Worm (Caenorhabditis elegans): ENCODE results near the gene dhhc-13.

dhhc-13 gene

ce11 chrIV:5896341-5896740 is 20.8 kb upstream of the dhhc-13 start, which contains the start of gene pck-3:
pck-3 (plus strand) TSS chrIV:5896641.
- no peak for TF ChIP-seq lir-3 (tag; optimal IDR thresholded peaks at IDR 0.05; ENCODE audit: poor library complexity)
- no peak for TF ChIP-seq ceh-82 (tag; optimal IDR thresholded peaks at IDR 0.05)

- TF ChIP-seq ceh-8 (GFP tag; optimal IDR thresholded peaks at IDR 0.05), result peak; percentile 68
- peak; percentile 29 for TF ChIP-seq nhr-47 (tag; optimal IDR thresholded peaks at IDR 0.05)
- no peak for TF ChIP-seq zip-4 (GFP tag; optimal IDR thresholded peaks at IDR 0.05)
- peak; percentile 51 for TF ChIP-seq lin-14 (GFP tag; optimal IDR thresholded peaks at IDR 0.05)
- no peak for TF ChIP-seq ztf-4 (tag; optimal IDR thresholded peaks at IDR 0.05)
- TF ChIP-seq sptf-1 (tag; optimal IDR thresholded peaks at IDR 0.05), result no peak
- no peak for TF ChIP-seq elt-2 (tag; optimal IDR thresholded peaks at IDR 0.05)
- TF ChIP-seq alr-1 (tag; optimal IDR thresholded peaks at IDR 0.05; ENCODE audit: borderline replicate concordance), result no peak
Measured at ce11 chrIV:5902730-5903129, 14.4 kb upstream of the dhhc-13 start.

ce11 chrIV:5903305-5903778 is 13.8 kb upstream of the dhhc-13 start, which contains the start of gene H04M03.12:
H04M03.12 (minus strand) TSS chrIV:5903355.
- no peak for TF ChIP-seq lin-13 (GFP tag; optimal IDR thresholded peaks at IDR 0.05)
- no peak for TF ChIP-seq nhr-77 (tag; optimal IDR thresholded peaks at IDR 0.05)
- no peak for TF ChIP-seq egl-13 (tag; optimal IDR thresholded peaks at IDR 0.05)
- TF ChIP-seq nhr-19 (GFP tag; conservative IDR thresholded peaks at IDR 0.05), result no peak
- no peak for TF ChIP-seq fkh-8 (tag; optimal IDR thresholded peaks at IDR 0.05)
- TF ChIP-seq fos-1 (tag; optimal IDR thresholded peaks at IDR 0.05), result no peak
- no peak for TF ChIP-seq alr-1 (tag; optimal IDR thresholded peaks at IDR 0.05; ENCODE audit: borderline replicate concordance)
- no peak for TF ChIP-seq nhr-76 (tag; optimal IDR thresholded peaks at IDR 0.05)
- TF ChIP-seq pqm-1 (tag; optimal IDR thresholded peaks at IDR 0.05), result no peak
- TF ChIP-seq aha-1 (tag; optimal IDR thresholded peaks at IDR 0.05), result no peak

- TF ChIP-seq alr-1 (tag; optimal IDR thresholded peaks at IDR 0.05; ENCODE audit: borderline replicate concordance) (no peak), lin-14 (GFP tag; optimal IDR thresholded peaks at IDR 0.05) (peak; percentile 79), ces-1 (GFP tag; optimal IDR thresholded peaks at IDR 0.05) (peak; percentile 24), efl-1 (optimal IDR thresholded peaks at IDR 0.05) (no peak), efl-1 (GFP tag; optimal IDR thresholded peaks at IDR 0.05 in 1 of 2) (peak in 1 of 2 experiments; percentile 44), dsc-1 (tag; optimal IDR thresholded peaks at IDR 0.05) (no peak), fkh-8 (tag; optimal IDR thresholded peaks at IDR 0.05) (no peak), fkh-10 (GFP tag; optimal IDR thresholded peaks at IDR 0.05) (peak; percentile 95), ztf-11 (tag; optimal IDR thresholded peaks at IDR 0.05) (no peak)
Measured at ce11 chrIV:5915152-5915551, 2.0 kb upstream of the dhhc-13 start.

ce11 chrIV:5923112-5923511 is 6.0 kb downstream of the dhhc-13 start:
- TF ChIP-seq lin-14 (GFP tag; optimal IDR thresholded peaks at IDR 0.05) (peak; percentile 13), blmp-1 (tag; optimal IDR thresholded peaks at IDR 0.05) (peak; percentile 9), zag-1 (tag; optimal IDR thresholded peaks at IDR 0.05) (no peak), unc-86 (tag; optimal IDR thresholded peaks at IDR 0.05) (no peak), ama-1 (optimal IDR thresholded peaks at IDR 0.05) (no peak), elt-3 (tag; optimal IDR thresholded peaks at IDR 0.05) (no peak)

- TF ChIP-seq blmp-1 (tag; optimal IDR thresholded peaks at IDR 0.05), result peak; percentile 54
- peak in 3 of 6 experiments; percentile 4 to 58 (median 14) for TF ChIP-seq elt-3 (tag; optimal IDR thresholded peaks at IDR 0.05)
- no peak for TF ChIP-seq unc-130 (tag; optimal IDR thresholded peaks at IDR 0.05)
Measured at ce11 chrIV:5924241-5924640, 7.1 kb downstream of the dhhc-13 start.

ce11 chrIV:5926643-5927042 is 9.5 kb downstream of the dhhc-13 start:
- TF ChIP-seq hlh-17 (GFP tag; optimal IDR thresholded peaks at IDR 0.05; ENCODE audit: borderline replicate concordance) (no peak), unc-86 (tag; optimal IDR thresholded peaks at IDR 0.05) (no peak), unc-30 (tag; optimal IDR thresholded peaks at IDR 0.05) (no peak), ceh-63 (GFP tag; optimal IDR thresholded peaks at IDR 0.05) (no peak), hlh-4 (tag; optimal IDR thresholded peaks at IDR 0.05) (no peak), nhr-11 (tag; optimal IDR thresholded peaks at IDR 0.05) (no peak), isw-1 (GFP tag; IDR thresholded peaks at IDR 0.05) (no peak), ces-1 (GFP tag; optimal IDR thresholded peaks at IDR 0.05) (no peak), ceh-88 (GFP tag; IDR thresholded peaks at IDR 0.05) (no peak), unc-98 (GFP tag; IDR thresholded peaks at IDR 0.05) (no peak), irx-1 (tag; optimal IDR thresholded peaks at IDR 0.05) (peak; percentile 13), aly-2 (tag; optimal IDR thresholded peaks at IDR 0.05) (no peak), nhr-237 (tag; optimal IDR thresholded peaks at IDR 0.05) (no peak), nhr-19 (GFP tag; conservative IDR thresholded peaks at IDR 0.05) (no peak), lin-13 (GFP tag; optimal IDR thresholded peaks at IDR 0.05) (no peak)

All from whole organism, L1 larva.